Fruit fly (Drosophila melanogaster): ENCODE data around the gene CG1309.

DNA sequence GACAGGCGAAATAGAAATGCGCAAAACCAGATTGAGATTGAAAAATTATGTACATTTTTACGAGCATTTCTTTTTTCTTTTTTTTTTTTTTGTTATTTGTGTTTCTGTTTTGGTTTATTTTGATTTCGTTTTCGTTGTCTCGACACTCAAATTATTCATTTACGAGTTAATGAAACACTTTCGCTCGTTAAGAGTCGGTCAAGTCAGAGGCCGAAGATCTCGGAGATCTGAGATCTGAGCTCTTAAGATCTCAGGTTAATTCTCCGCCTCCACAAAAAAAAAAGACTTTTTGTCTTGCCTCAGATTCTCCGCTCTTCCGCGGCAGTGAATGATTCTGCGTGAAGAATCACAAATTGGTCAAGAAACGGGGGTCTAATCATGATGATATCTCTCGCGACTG is 6.6 kb downstream of the CG1309 start:
- no peak for TF ChIP-seq EcR (GFP tag; optimal IDR thresholded peaks at IDR 0.05)
- no peak for TF ChIP-seq usp (GFP tag; optimal IDR thresholded peaks at IDR 0.05)
- no peak for TF ChIP-seq psq (optimal IDR thresholded peaks at IDR 0.05)

Data from whole organism.